Worm (Caenorhabditis elegans) whole organism, L3 larva: ENCODE data around the gene nhr-4.
A peak's percentile ranks its signal among the peaks of the same experiment; 100 is the strongest.

ENCODE experiments used
- R02D3.7 ChIP-seq: fragments of 150-350 bp; optimal IDR thresholded peaks from 2 replicates; lab custom pipeline; 2014; ENCODE audit warnings: missing biosample characterization, missing genetic modification characterization
- ZK546.5 ChIP-seq: sonication (generic microtip); optimal IDR thresholded peaks from 2 replicates; lab custom pipeline; 2017; ENCODE audit warnings: missing biosample characterization, missing genetic modification characterization
- aly-2 ChIP-seq: fragments of 150-350 bp; optimal IDR thresholded peaks from 2 replicates; lab custom pipeline; 2014; ENCODE audit warnings: missing biosample characterization, missing genetic modification characterization
- ama-1 ChIP-seq: fragments of 150-350 bp; optimal IDR thresholded peaks from 2 replicates; lab custom pipeline; 2018
- ceh-16 ChIP-seq: sonication (generic microtip); optimal IDR thresholded peaks from 2 replicates; lab custom pipeline; 2017; ENCODE audit warnings: missing biosample characterization, missing genetic modification characterization
- ceh-82 ChIP-seq: fragments of 150-350 bp; optimal IDR thresholded peaks from 2 replicates; lab custom pipeline; 2014; ENCODE audit warnings: missing biosample characterization, missing genetic modification characterization
- ceh-9 ChIP-seq: sonication (generic microtip); optimal IDR thresholded peaks from 2 replicates; lab custom pipeline; 2018; ENCODE audit warnings: missing biosample characterization, missing genetic modification characterization
- daf-12 ChIP-seq: fragments of 150-350 bp; optimal IDR thresholded peaks from 2 replicates; lab custom pipeline; 2014; ENCODE audit warnings: missing biosample characterization, missing genetic modification reagents, missing genetic modification characterization
- egl-27 ChIP-seq: sonication (generic microtip); optimal IDR thresholded peaks from 4 replicates; lab custom pipeline; 2017; ENCODE audit warnings: missing biosample characterization, missing genetic modification reagents, missing genetic modification characterization
- egl-5 ChIP-seq: fragments of 150-350 bp; optimal IDR thresholded peaks from 2 replicates; lab custom pipeline; 2017; ENCODE audit warnings: missing biosample characterization, missing genetic modification reagents, missing genetic modification characterization, inconsistent platforms
- elt-1 ChIP-seq: fragments of 150-350 bp; optimal IDR thresholded peaks from 2 replicates; lab custom pipeline; 2014; ENCODE audit warnings: missing biosample characterization, missing genetic modification characterization
- elt-2 ChIP-seq: sonication (generic microtip); optimal IDR thresholded peaks from 2 replicates; lab custom pipeline; 2016; ENCODE audit warnings: missing genetic modification reagents, mild to moderate bottlenecking, missing genetic modification characterization, missing compliant biosample characterization
- elt-3 ChIP-seq, 3 experiments: fragments of 150-350 bp in 1 of 3; sonication (generic microtip) in 2 of 3; optimal IDR thresholded peaks; 2 replicates in 2 of 3; 4 replicates in 1 of 3; lab custom pipeline; 2014 to 2017; ENCODE audit warnings: missing biosample characterization in 3 of 3, missing genetic modification characterization in 3 of 3
- fkh-10 ChIP-seq: sonication (generic microtip); optimal IDR thresholded peaks from 2 replicates; lab custom pipeline; 2017; ENCODE audit warnings: missing biosample characterization, missing genetic modification reagents, missing genetic modification characterization
- fkh-2 ChIP-seq: fragments of 150-350 bp; optimal IDR thresholded peaks from 2 replicates; lab custom pipeline; 2014; ENCODE audit warnings: missing biosample characterization, missing genetic modification reagents, missing genetic modification characterization
- fos-1 ChIP-seq: fragments of 150-350 bp; optimal IDR thresholded peaks from 2 replicates; lab custom pipeline; 2014; ENCODE audit warnings: missing biosample characterization, missing genetic modification characterization
- hmg-11 ChIP-seq: sonication (generic microtip); optimal IDR thresholded peaks from 2 replicates; lab custom pipeline; 2016; ENCODE audit warnings: missing genetic modification characterization, missing compliant biosample characterization
- jun-1 ChIP-seq: fragments of 150-350 bp; optimal IDR thresholded peaks from 2 replicates; lab custom pipeline; 2014; ENCODE audit warnings: missing biosample characterization, missing genetic modification reagents, missing genetic modification characterization
- lin-15B ChIP-seq: fragments of 150-350 bp; optimal IDR thresholded peaks from 2 replicates; lab custom pipeline; 2014; ENCODE audit warnings: missing biosample characterization, missing genetic modification characterization
- lin-39 ChIP-seq: fragments of 150-350 bp; optimal IDR thresholded peaks from 2 replicates; lab custom pipeline; 2018; ENCODE audit warnings: missing biosample characterization, missing genetic modification reagents, missing genetic modification characterization
- lsy-12 ChIP-seq: sonication (generic microtip); optimal IDR thresholded peaks from 2 replicates; lab custom pipeline; 2016; ENCODE audit warnings: mild to moderate bottlenecking, missing genetic modification characterization, missing compliant biosample characterization
- mdl-1 ChIP-seq: fragments of 150-350 bp; optimal IDR thresholded peaks from 2 replicates; lab custom pipeline; 2014; ENCODE audit warnings: missing biosample characterization, missing genetic modification characterization
- mml-1 ChIP-seq: fragments of 150-350 bp; sonication (generic microtip); optimal IDR thresholded peaks from 3 replicates; lab custom pipeline; 2014; ENCODE audit warnings: missing biosample characterization, missing genetic modification characterization
- nfya-1 ChIP-seq: sonication (generic microtip); optimal IDR thresholded peaks from 2 replicates; lab custom pipeline; 2017; ENCODE audit warnings: missing genetic modification characterization, mild to moderate bottlenecking, missing compliant biosample characterization, antibody characterized with exemption, moderate library complexity; ENCODE audit not compliant: insufficient read depth
- nhr-11 ChIP-seq: fragments of 150-350 bp; optimal IDR thresholded peaks from 2 replicates; lab custom pipeline; 2014; ENCODE audit warnings: missing biosample characterization, missing genetic modification characterization
- nhr-23 ChIP-seq: fragments of 150-350 bp; optimal IDR thresholded peaks from 2 replicates; lab custom pipeline; 2014; ENCODE audit warnings: missing biosample characterization, missing genetic modification reagents, missing genetic modification characterization
- nhr-237 ChIP-seq: fragments of 150-350 bp; optimal IDR thresholded peaks from 2 replicates; lab custom pipeline; 2014; ENCODE audit warnings: missing biosample characterization, missing genetic modification characterization
- nhr-25 ChIP-seq: sonication (generic microtip); optimal IDR thresholded peaks from 2 replicates; lab custom pipeline; 2017; ENCODE audit warnings: missing biosample characterization, missing genetic modification characterization
- nhr-28 ChIP-seq: fragments of 150-350 bp; optimal IDR thresholded peaks from 2 replicates; lab custom pipeline; 2014; ENCODE audit warnings: missing biosample characterization, missing genetic modification characterization
- nhr-43 ChIP-seq: sonication (generic microtip); optimal IDR thresholded peaks from 2 replicates; lab custom pipeline; 2016; ENCODE audit warnings: mild to moderate bottlenecking, missing genetic modification characterization, missing compliant biosample characterization; ENCODE audit not compliant: poor library complexity, severe bottlenecking
- nhr-67 ChIP-seq: fragments of 150-350 bp; optimal IDR thresholded peaks from 2 replicates; lab custom pipeline; 2014; ENCODE audit warnings: missing biosample characterization, missing genetic modification characterization
- nhr-76 ChIP-seq: fragments of 150-350 bp; sonication (generic microtip); optimal IDR thresholded peaks from 5 replicates; lab custom pipeline; 2014; ENCODE audit warnings: missing biosample characterization, missing genetic modification characterization
- pqm-1 ChIP-seq: fragments of 150-350 bp; optimal IDR thresholded peaks from 2 replicates; lab custom pipeline; 2017; ENCODE audit warnings: missing biosample characterization, missing genetic modification characterization, inconsistent platforms
- sea-2 ChIP-seq: fragments of 150-350 bp; sonication (generic microtip); optimal IDR thresholded peaks from 4 replicates; lab custom pipeline; 2014; ENCODE audit warnings: missing biosample characterization, missing genetic modification reagents, missing genetic modification characterization
- skn-1 ChIP-seq: fragments of 150-350 bp; optimal IDR thresholded peaks from 2 replicates; lab custom pipeline; 2014; ENCODE audit warnings: missing biosample characterization, missing genetic modification characterization
- tbx-2 ChIP-seq: sonication (generic microtip); optimal IDR thresholded peaks from 2 replicates; lab custom pipeline; 2016; ENCODE audit warnings: mild to moderate bottlenecking, missing genetic modification characterization, missing compliant biosample characterization
- unc-39 ChIP-seq: sonication (generic microtip); optimal IDR thresholded peaks from 4 replicates; lab custom pipeline; 2017; ENCODE audit warnings: missing biosample characterization, missing genetic modification characterization
- unc-62 ChIP-seq: fragments of 150-350 bp; sonication (generic microtip); optimal IDR thresholded peaks from 4 replicates; lab custom pipeline; 2014; ENCODE audit warnings: missing biosample characterization, missing genetic modification reagents, missing genetic modification characterization
- zag-1 ChIP-seq: fragments of 150-350 bp; optimal IDR thresholded peaks from 2 replicates; lab custom pipeline; 2014; ENCODE audit warnings: missing biosample characterization, missing genetic modification characterization
- ztf-11 ChIP-seq: fragments of 150-350 bp; optimal IDR thresholded peaks from 2 replicates; lab custom pipeline; 2014; ENCODE audit warnings: missing biosample characterization, missing genetic modification characterization
- ztf-4 ChIP-seq: fragments of 150-350 bp; optimal IDR thresholded peaks from 2 replicates; lab custom pipeline; 2014; ENCODE audit warnings: missing biosample characterization, missing genetic modification characterization

nhr-4 gene

DNA sequence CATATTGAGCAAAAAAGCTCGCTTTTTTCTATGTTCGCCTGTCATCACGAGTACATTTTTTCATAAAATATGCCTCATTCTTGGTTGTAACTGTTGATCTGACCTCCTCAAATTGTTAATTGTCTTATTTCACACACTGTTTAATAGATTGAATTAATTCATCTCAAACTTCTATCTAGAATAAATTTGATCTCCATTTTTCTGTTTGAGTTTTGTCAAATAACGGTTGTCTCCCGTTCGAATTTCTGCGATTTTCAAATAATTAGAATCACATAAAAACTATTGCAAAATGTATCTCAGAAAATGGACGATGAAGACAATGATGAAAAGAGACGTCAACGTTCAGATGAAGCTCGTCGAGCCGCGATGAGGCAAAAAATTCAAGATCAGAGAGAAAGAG lies 17.2 kb upstream of the nhr-4 start, which contains the start of gene K07F5.14:
Gene K07F5.14 (plus strand): TSS at position 301 of the 400 bp plus-strand sequence.
- no peak for TF ChIP-seq sea-2 (GFP tag; lab: Kevin White, UChicago)
- TF ChIP-seq unc-39 (tag; lab: Kevin White, UChicago): no peak
- no peak for TF ChIP-seq ZK546.5 (tag; lab: Kevin White, UChicago)
- no peak for TF ChIP-seq nhr-23 (tag; lab: Kevin White, UChicago)
- TF ChIP-seq ztf-11 (tag; lab: Kevin White, UChicago): no peak
- no peak for TF ChIP-seq nhr-25
- TF ChIP-seq lin-15B (tag; lab: Kevin White, UChicago): no peak
- TF ChIP-seq nhr-43 (tag; lab: Kevin White, UChicago): no peak
- TF ChIP-seq mml-1 (tag; lab: Kevin White, UChicago): no peak
- TF ChIP-seq elt-3 (tag; optimal IDR thresholded peaks at IDR 0.05; lab: Kevin White, UChicago): no peak
- TF ChIP-seq nhr-76 (tag; lab: Kevin White, UChicago): no peak

DNA sequence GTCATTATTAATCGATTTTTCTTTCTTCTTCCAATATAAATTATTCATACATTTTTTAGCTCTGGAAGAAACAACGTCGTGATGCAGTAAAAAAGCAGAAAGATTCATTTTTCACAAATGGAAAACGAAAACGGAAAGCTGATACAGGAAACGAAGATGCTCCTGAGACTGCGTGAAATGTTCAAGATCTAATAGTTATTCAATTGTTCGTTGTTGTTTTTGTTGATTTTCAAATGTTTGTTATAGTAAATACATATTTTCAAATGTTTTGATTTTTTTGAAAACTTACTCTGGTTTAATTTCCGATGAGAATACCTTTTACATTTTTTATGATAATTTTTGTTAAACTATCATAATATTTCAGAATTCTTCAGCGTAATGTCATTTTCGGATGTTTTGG lies 15.3 kb upstream of the nhr-4 start, which contains the start of gene K07F5.16:
Gene K07F5.16 (plus strand): TSS at position 301 of the 400 bp plus-strand sequence.
- TF ChIP-seq ceh-16 (no peak), ceh-82 (tag; lab: Kevin White, UChicago) (no peak), fkh-10 (GFP tag; lab: Kevin White, UChicago) (no peak), hmg-11 (no peak), ama-1 (lab: Kevin White, UChicago) (no peak), tbx-2 (tag; lab: Kevin White, UChicago) (no peak), nhr-11 (tag; lab: Kevin White, UChicago) (no peak), jun-1 (tag; lab: Kevin White, UChicago) (no peak)
- TF ChIP-seq, all 47 proteins: peak for 0

DNA sequence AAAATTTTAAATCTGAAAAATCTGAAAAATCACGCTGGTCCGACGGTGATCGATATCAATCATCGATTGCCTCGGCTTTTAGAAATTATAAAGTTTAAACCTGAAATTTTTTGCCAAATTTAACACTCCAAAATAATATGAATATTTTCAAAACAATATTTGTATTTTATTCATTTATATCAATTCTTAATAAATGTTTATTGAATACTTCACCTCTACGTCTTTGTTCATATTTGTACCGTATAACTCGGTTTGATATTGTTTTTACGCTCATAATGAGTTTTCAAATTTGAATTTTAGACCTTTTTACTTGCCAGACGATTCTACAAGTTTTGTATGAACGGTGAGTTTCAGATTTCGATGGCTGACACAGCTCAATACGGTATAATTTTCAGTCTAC lies 14.4 kb upstream of the nhr-4 start, which contains the start of the genes K07F5.15 and K07F5.22:
Gene K07F5.15 (plus strand): TSS at position 301 of the 400 bp plus-strand sequence.
Gene K07F5.22 (plus strand): TSS at position 301 of the 400 bp plus-strand sequence.
- TF ChIP-seq nhr-25: no peak
- TF ChIP-seq elt-2 (tag; lab: Kevin White, UChicago): no peak
- no peak for TF ChIP-seq sea-2 (GFP tag; lab: Kevin White, UChicago)
- TF ChIP-seq pqm-1 (tag; lab: Kevin White, UChicago): no peak
- no peak for TF ChIP-seq ceh-9 (tag; lab: Kevin White, UChicago)
- no peak for TF ChIP-seq hmg-11
- no peak for TF ChIP-seq mml-1 (tag; lab: Kevin White, UChicago)
- no peak for TF ChIP-seq aly-2 (tag; lab: Kevin White, UChicago)
- TF ChIP-seq egl-5 (tag; lab: Kevin White, UChicago): no peak
- no peak for TF ChIP-seq jun-1 (tag; lab: Kevin White, UChicago)
- no peak for TF ChIP-seq ZK546.5 (tag; lab: Kevin White, UChicago)
- no peak for TF ChIP-seq elt-1
- no peak for TF ChIP-seq fkh-2 (tag; lab: Kevin White, UChicago)

DNA sequence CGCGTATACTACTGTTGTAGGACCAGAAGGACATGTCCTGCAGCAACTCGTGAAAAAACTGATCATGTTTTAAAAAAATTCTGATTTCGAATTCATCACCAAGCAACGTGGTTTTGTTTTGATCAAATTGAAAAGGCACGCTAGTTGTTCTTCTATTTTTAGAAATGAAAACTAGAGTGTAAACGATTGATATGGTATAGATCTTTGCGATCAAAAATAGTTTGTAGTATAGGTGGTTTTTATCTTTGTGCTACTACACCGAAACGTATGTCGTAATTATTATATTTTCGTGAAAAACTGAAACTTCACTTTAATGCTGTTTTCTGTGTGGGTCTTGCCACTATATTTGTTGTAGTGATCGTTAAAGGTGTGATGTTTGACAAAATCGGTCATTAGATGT lies 12.3 kb upstream of the nhr-4 start:
- no peak for TF ChIP-seq ZK546.5 (tag; lab: Kevin White, UChicago)
- TF ChIP-seq lin-15B (tag; lab: Kevin White, UChicago): no peak
- no peak for TF ChIP-seq tbx-2 (tag; lab: Kevin White, UChicago)
- TF ChIP-seq hmg-11: no peak
- TF ChIP-seq lin-39 (tag; lab: Kevin White, UChicago): no peak
- TF ChIP-seq nhr-67 (tag; lab: Kevin White, UChicago): no peak
- no peak for TF ChIP-seq lsy-12 (tag; lab: Kevin White, UChicago)
- TF ChIP-seq ceh-82 (tag; lab: Kevin White, UChicago): no peak
- TF ChIP-seq mdl-1 (tag; lab: Kevin White, UChicago): no peak
- no peak for TF ChIP-seq fkh-10 (GFP tag; lab: Kevin White, UChicago)
- no peak for TF ChIP-seq mml-1 (tag; lab: Kevin White, UChicago)
- TF ChIP-seq egl-27 (tag; lab: Kevin White, UChicago): no peak

DNA sequence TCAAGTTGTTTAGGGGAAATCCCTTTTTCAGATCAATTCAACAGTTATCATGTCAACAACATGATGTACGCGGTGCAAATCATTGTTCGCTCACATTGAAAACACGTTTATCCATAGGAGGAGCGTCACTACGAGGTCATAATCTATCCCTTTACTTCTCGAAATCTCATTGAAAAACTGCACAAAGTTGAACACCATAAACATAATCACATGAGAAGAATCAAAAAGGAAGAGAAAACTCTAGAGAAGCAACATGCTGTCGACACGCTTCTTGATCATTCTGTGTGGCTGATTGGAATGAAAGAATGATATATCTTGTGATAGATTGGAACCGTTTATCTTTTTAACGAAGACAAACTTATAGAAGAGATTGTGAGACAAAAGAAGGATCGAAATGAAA lies 11.2 kb upstream of the nhr-4 start:
- no peak for TF ChIP-seq unc-39 (tag; lab: Kevin White, UChicago)
- TF ChIP-seq mml-1 (tag; lab: Kevin White, UChicago): no peak
- no peak for TF ChIP-seq zag-1 (tag; lab: Kevin White, UChicago)
- no peak for TF ChIP-seq nhr-11 (tag; lab: Kevin White, UChicago)
- no peak for TF ChIP-seq egl-5 (tag; lab: Kevin White, UChicago)
- TF ChIP-seq daf-12 (tag; lab: Kevin White, UChicago): no peak
- no peak for TF ChIP-seq nhr-28
- peak; percentile 57 for TF ChIP-seq tbx-2 (tag; lab: Kevin White, UChicago)
- TF ChIP-seq ama-1 (lab: Kevin White, UChicago): no peak
- TF ChIP-seq unc-62 (GFP tag; lab: Kevin White, UChicago): peak; percentile 3
- TF ChIP-seq R02D3.7 (tag; lab: Kevin White, UChicago): no peak
- no peak for TF ChIP-seq nhr-76 (tag; lab: Kevin White, UChicago)
- TF ChIP-seq nhr-23 (tag; lab: Kevin White, UChicago): peak; percentile 99
- TF ChIP-seq ztf-4 (tag; lab: Kevin White, UChicago): peak; percentile 77
- TF ChIP-seq fos-1: no peak
- TF ChIP-seq aly-2 (tag; lab: Kevin White, UChicago): no peak
- TF ChIP-seq egl-27 (tag; lab: Kevin White, UChicago): no peak
- peak; percentile 35 for TF ChIP-seq mdl-1 (tag; lab: Kevin White, UChicago)
- no peak for TF ChIP-seq skn-1
- TF ChIP-seq elt-2 (tag; lab: Kevin White, UChicago): no peak
- peak; percentile 30 for TF ChIP-seq lsy-12 (tag; lab: Kevin White, UChicago)
- peak; percentile 29 for TF ChIP-seq nfya-1 (tag; lab: Kevin White, UChicago)
- TF ChIP-seq hmg-11: no peak
- no peak for TF ChIP-seq jun-1 (tag; lab: Kevin White, UChicago)
- no peak for TF ChIP-seq fkh-2 (tag; lab: Kevin White, UChicago)
- no peak for TF ChIP-seq fkh-10 (GFP tag; lab: Kevin White, UChicago)
- TF ChIP-seq nhr-237: no peak
